Fruit fly (Drosophila melanogaster) S2 (cell line): ENCODE data around the gene Etl1.

Experiments used
- CG8478 ChIP-seq: fragments of >200 bp; optimal IDR thresholded peaks from 2 replicates; lab custom pipeline; 2018
- CTCF ChIP-seq, 2 experiments: fragments of >200 bp; optimal IDR thresholded peaks; 2 replicates each; lab custom pipeline; 2018

dm6 chr2L:9943521-9943920 is 31.1 kb upstream of the Etl1 start:
- TF ChIP-seq CG8478 (no peak), CTCF (optimal IDR thresholded peaks at IDR 0.05; lab: Kevin White, UChicago) (no peak)
